Fruit fly (Drosophila melanogaster) whole organism, embryonic: ENCODE data around the gene Tep4.
A peak's percentile ranks its signal among the peaks of the same experiment; 100 is the strongest.

ENCODE experiments used
- Adf1 ChIP-seq: fragments of 200-800 bp; sonication (Bioruptor generic); IDR thresholded peaks from 2 replicates; pipeline ENCODE4 v1.3.6; 2022; ENCODE audit warnings: missing biosample characterization, missing genetic modification characterization
- Atf-2 ChIP-seq: fragments of 200-800 bp; sonication (Bioruptor generic); optimal IDR thresholded peaks from 2 replicates; lab custom pipeline; 2016; ENCODE audit warnings: missing biosample characterization, missing genetic modification characterization
- BtbVII ChIP-seq: fragments of 200-800 bp; sonication (Bioruptor generic); optimal IDR thresholded peaks from 3 replicates; lab custom pipeline; 2017; ENCODE audit warnings: missing biosample characterization, mild to moderate bottlenecking, missing genetic modification characterization
- CG1024 ChIP-seq: fragments of 200-800 bp; sonication (Bioruptor generic); IDR thresholded peaks from 2 replicates; pipeline ENCODE4 v1.3.6; 2022; ENCODE audit warnings: missing biosample characterization, missing genetic modification characterization
- CG10321 ChIP-seq: fragments of 200-800 bp; sonication (Bioruptor generic); IDR thresholded peaks from 2 replicates; pipeline ENCODE4 v1.3.6; 2022; ENCODE audit warnings: missing biosample characterization, missing genetic modification characterization
- CG13624 ChIP-seq: fragments of 200-800 bp; sonication (Bioruptor generic); optimal IDR thresholded peaks from 2 replicates; lab custom pipeline; 2016; ENCODE audit warnings: missing biosample characterization, missing genetic modification characterization
- CG15073 ChIP-seq: fragments of 200-800 bp; sonication (Bioruptor generic); optimal IDR thresholded peaks from 2 replicates; lab custom pipeline; 2016; ENCODE audit warnings: missing biosample characterization, missing genetic modification characterization
- CG15479 ChIP-seq: fragments of 200-800 bp; sonication (Bioruptor generic); optimal IDR thresholded peaks from 3 replicates; lab custom pipeline; 2019; ENCODE audit warnings: missing biosample characterization, mild to moderate bottlenecking, missing genetic modification characterization, moderate library complexity
- CG1603 ChIP-seq: fragments of 200-800 bp; sonication (Bioruptor generic); optimal IDR thresholded peaks from 2 replicates; lab custom pipeline; 2019; ENCODE audit warnings: missing biosample characterization, mild to moderate bottlenecking, missing genetic modification characterization, moderate library complexity
- CG17328 ChIP-seq: fragments of 200-800 bp; sonication (Bioruptor generic); IDR thresholded peaks from 2 replicates; pipeline ENCODE4 v1.3.6; 2022; ENCODE audit warnings: missing biosample characterization, missing genetic modification characterization
- CG17385 ChIP-seq: fragments of 200-800 bp; sonication (Bioruptor generic); optimal IDR thresholded peaks from 3 replicates; lab custom pipeline; 2018; ENCODE audit warnings: missing biosample characterization, mild to moderate bottlenecking, missing genetic modification characterization
- CG17829 ChIP-seq: fragments of 200-800 bp; optimal IDR thresholded peaks from 2 replicates; lab custom pipeline; 2019; ENCODE audit warnings: missing biosample characterization, mild to moderate bottlenecking, missing genetic modification characterization, moderate library complexity
- CG31388 ChIP-seq: fragments of 200-800 bp; sonication (Bioruptor generic); optimal IDR thresholded peaks from 2 replicates; lab custom pipeline; 2016; ENCODE audit warnings: missing biosample characterization, missing genetic modification characterization
- CG3163 ChIP-seq: fragments of 200-800 bp; sonication (Bioruptor generic); optimal IDR thresholded peaks from 3 replicates; lab custom pipeline; 2016; ENCODE audit warnings: missing biosample characterization, missing genetic modification characterization
- CG32532 ChIP-seq: fragments of 200-800 bp; sonication (Bioruptor generic); IDR thresholded peaks from 2 replicates; pipeline ENCODE4 v1.3.6; 2022; ENCODE audit warnings: missing biosample characterization, missing genetic modification characterization
- CG32772 ChIP-seq: fragments of 200-800 bp; sonication (Bioruptor generic); IDR thresholded peaks from 2 replicates; pipeline ENCODE4 v1.3.6; 2022; ENCODE audit warnings: missing biosample characterization, missing genetic modification characterization
- CG4617 ChIP-seq: fragments of 200-800 bp; sonication (Bioruptor generic); optimal IDR thresholded peaks from 3 replicates; lab custom pipeline; 2016; ENCODE audit warnings: missing biosample characterization, missing genetic modification characterization, borderline replicate concordance
- CG8478 ChIP-seq: fragments of >200 bp; optimal IDR thresholded peaks from 2 replicates; lab custom pipeline; 2018
- CoRest ChIP-seq: fragments of 200-800 bp; sonication (Bioruptor generic); optimal IDR thresholded peaks from 3 replicates; lab custom pipeline; 2018; ENCODE audit warnings: missing biosample characterization, mild to moderate bottlenecking, missing genetic modification characterization, moderate library complexity
- E2f2 ChIP-seq: fragments of 200-800 bp; sonication (Bioruptor generic); IDR thresholded peaks from 2 replicates; pipeline ENCODE4 v1.3.6; 2022; ENCODE audit warnings: missing biosample characterization, missing genetic modification characterization
- Gsc ChIP-seq: fragments of 200-800 bp; sonication (Bioruptor generic); IDR thresholded peaks from 2 replicates; pipeline ENCODE4 v1.3.6; 2022; ENCODE audit warnings: missing biosample characterization, missing genetic modification characterization
- HmgZ ChIP-seq: fragments of 200-800 bp; sonication (Bioruptor generic); optimal IDR thresholded peaks from 2 replicates; lab custom pipeline; 2018; ENCODE audit warnings: missing biosample characterization, mild to moderate bottlenecking, missing genetic modification characterization
- Kr ChIP-seq: fragments of 200-800 bp; sonication (Bioruptor generic); optimal IDR thresholded peaks from 2 replicates; lab custom pipeline; 2017; ENCODE audit warnings: missing biosample characterization, mild to moderate bottlenecking, missing genetic modification characterization
- Lim3 ChIP-seq: fragments of 200-800 bp; sonication (Bioruptor generic); IDR thresholded peaks from 2 replicates; pipeline ENCODE4 v1.3.6; 2022; ENCODE audit warnings: missing biosample characterization, missing genetic modification characterization
- Med ChIP-seq: fragments of 200-800 bp; sonication (Bioruptor generic); peaks from one replicate; lab custom pipeline; 2016; ENCODE audit warnings: missing biosample characterization, missing genetic modification characterization, mild to moderate bottlenecking, inconsistent platforms, moderate library complexity
- Nf-YA ChIP-seq: fragments of 200-800 bp; sonication (Bioruptor generic); IDR thresholded peaks from 2 replicates; pipeline ENCODE4 v1.3.6; 2022; ENCODE audit warnings: missing biosample characterization, missing genetic modification characterization
- Pdp1 ChIP-seq, 2 experiments: fragments of 200-800 bp; sonication (Bioruptor generic); optimal IDR thresholded peaks; 3 replicates each; lab custom pipeline; 2016; ENCODE audit warnings: missing biosample characterization in 2 of 2, missing genetic modification characterization in 2 of 2, mild to moderate bottlenecking in 1 of 2, moderate library complexity in 1 of 2
- Spps ChIP-seq: fragments of 200-800 bp; sonication (Bioruptor generic); optimal IDR thresholded peaks from 2 replicates; lab custom pipeline; 2018; ENCODE audit warnings: missing biosample characterization, mild to moderate bottlenecking, missing genetic modification characterization
- Stat92E ChIP-seq, 3 experiments: fragments of >200 bp in 2 of 3; fragments of 200-800 bp in 1 of 3; sonication (Bioruptor generic) in 1 of 3; optimal IDR thresholded peaks; 2 replicates each; lab custom pipeline; 2017 to 2019; ENCODE audit warnings: missing biosample characterization in 3 of 3, missing genetic modification characterization in 3 of 3, mild to moderate bottlenecking in 1 of 3, moderate library complexity in 1 of 3
- Vsx1 ChIP-seq: fragments of 200-800 bp; sonication (Bioruptor generic); optimal IDR thresholded peaks from 2 replicates; lab custom pipeline; 2017; ENCODE audit warnings: missing biosample characterization, mild to moderate bottlenecking, missing genetic modification characterization, missing genetic modification reagents
- Xrp1 ChIP-seq: fragments of 200-800 bp; sonication (Bioruptor generic); IDR thresholded peaks from 2 replicates; pipeline ENCODE4 v1.3.6; 2022; ENCODE audit warnings: missing biosample characterization, missing genetic modification characterization
- abd-A ChIP-seq: fragments of 200-800 bp; sonication (Bioruptor generic); optimal IDR thresholded peaks from 3 replicates; lab custom pipeline; 2019; ENCODE audit warnings: missing biosample characterization, mild to moderate bottlenecking, missing genetic modification characterization, moderate library complexity
- crol ChIP-seq: fragments of 200-800 bp; sonication (Bioruptor generic); IDR thresholded peaks from 2 replicates; pipeline ENCODE4 v1.3.6; 2022; ENCODE audit warnings: missing biosample characterization, missing genetic modification characterization
- ewg ChIP-seq: fragments of 200-800 bp; sonication (Bioruptor generic); optimal IDR thresholded peaks from 3 replicates; lab custom pipeline; 2017; ENCODE audit warnings: mild to moderate bottlenecking, missing biosample characterization, missing genetic modification reagents, missing genetic modification characterization
- gro ChIP-seq: fragments of 200-800 bp; sonication (Bioruptor generic); optimal IDR thresholded peaks from 2 replicates; lab custom pipeline; 2016; ENCODE audit warnings: missing biosample characterization, missing genetic modification characterization
- hkb ChIP-seq, 2 experiments: fragments of 200-800 bp in 1 of 2; fragments of >200 bp in 1 of 2; sonication (Bioruptor generic) in 1 of 2; IDR thresholded peaks in 1 of 2; optimal IDR thresholded peaks in 1 of 2; 2 replicates each; pipeline versions ENCODE4 v1.3.6 to Lab custom; 2017 to 2022; ENCODE audit warnings: missing biosample characterization in 1 of 2, missing genetic modification characterization in 1 of 2
- kni ChIP-seq: fragments of 200-800 bp; sonication (Bioruptor generic); optimal IDR thresholded peaks from 3 replicates; lab custom pipeline; 2017; ENCODE audit warnings: mild to moderate bottlenecking, missing biosample characterization, missing genetic modification reagents, missing genetic modification characterization
- knrl ChIP-seq: fragments of 200-800 bp; sonication (Bioruptor generic); IDR thresholded peaks from 3 replicates; pipeline ENCODE4 v1.3.6; 2022; ENCODE audit warnings: missing biosample characterization, missing genetic modification characterization; ENCODE audit not compliant: partially characterized antibody
- pb ChIP-seq: fragments of 200-800 bp; sonication (Bioruptor generic); optimal IDR thresholded peaks from 3 replicates; lab custom pipeline; 2016; ENCODE audit warnings: missing biosample characterization, missing genetic modification characterization
- pita ChIP-seq: fragments of 200-800 bp; sonication (Bioruptor generic); optimal IDR thresholded peaks from 2 replicates; lab custom pipeline; 2017; ENCODE audit warnings: missing biosample characterization, mild to moderate bottlenecking, missing genetic modification characterization
- scrt ChIP-seq: fragments of 200-800 bp; sonication (Bioruptor generic); optimal IDR thresholded peaks from 2 replicates; lab custom pipeline; 2018; ENCODE audit warnings: missing biosample characterization, mild to moderate bottlenecking, missing genetic modification characterization, moderate library complexity
- sens ChIP-seq: fragments of 200-800 bp; sonication (Bioruptor generic); peaks from one replicate; lab custom pipeline; 2016; ENCODE audit warnings: missing biosample characterization, missing genetic modification characterization
- sqz ChIP-seq: fragments of 200-800 bp; sonication (Bioruptor generic); optimal IDR thresholded peaks from 3 replicates; lab custom pipeline; 2018; ENCODE audit warnings: missing biosample characterization, mild to moderate bottlenecking, missing genetic modification characterization
- sr ChIP-seq: fragments of 200-800 bp; sonication (Bioruptor generic); IDR thresholded peaks from 3 replicates; pipeline ENCODE4 v1.3.6; 2022; ENCODE audit warnings: missing biosample characterization, missing genetic modification characterization
- unc-4 ChIP-seq: fragments of 200-800 bp; sonication (Bioruptor generic); IDR thresholded peaks from 2 replicates; pipeline ENCODE4 v1.3.6; 2022; ENCODE audit warnings: missing biosample characterization, missing genetic modification characterization; ENCODE audit not compliant: partially characterized antibody
- z ChIP-seq: fragments of 200-800 bp; sonication (Bioruptor generic); IDR thresholded peaks from 3 replicates; pipeline ENCODE4 v1.3.6; 2022; ENCODE audit warnings: missing biosample characterization, missing genetic modification characterization
- zen2 ChIP-seq: fragments of 200-800 bp; sonication (Bioruptor generic); IDR thresholded peaks from 3 replicates; pipeline ENCODE4 v1.3.6; 2022; ENCODE audit warnings: missing biosample characterization, missing genetic modification characterization; ENCODE audit not compliant: partially characterized antibody

The Tep4 gene

DNA sequence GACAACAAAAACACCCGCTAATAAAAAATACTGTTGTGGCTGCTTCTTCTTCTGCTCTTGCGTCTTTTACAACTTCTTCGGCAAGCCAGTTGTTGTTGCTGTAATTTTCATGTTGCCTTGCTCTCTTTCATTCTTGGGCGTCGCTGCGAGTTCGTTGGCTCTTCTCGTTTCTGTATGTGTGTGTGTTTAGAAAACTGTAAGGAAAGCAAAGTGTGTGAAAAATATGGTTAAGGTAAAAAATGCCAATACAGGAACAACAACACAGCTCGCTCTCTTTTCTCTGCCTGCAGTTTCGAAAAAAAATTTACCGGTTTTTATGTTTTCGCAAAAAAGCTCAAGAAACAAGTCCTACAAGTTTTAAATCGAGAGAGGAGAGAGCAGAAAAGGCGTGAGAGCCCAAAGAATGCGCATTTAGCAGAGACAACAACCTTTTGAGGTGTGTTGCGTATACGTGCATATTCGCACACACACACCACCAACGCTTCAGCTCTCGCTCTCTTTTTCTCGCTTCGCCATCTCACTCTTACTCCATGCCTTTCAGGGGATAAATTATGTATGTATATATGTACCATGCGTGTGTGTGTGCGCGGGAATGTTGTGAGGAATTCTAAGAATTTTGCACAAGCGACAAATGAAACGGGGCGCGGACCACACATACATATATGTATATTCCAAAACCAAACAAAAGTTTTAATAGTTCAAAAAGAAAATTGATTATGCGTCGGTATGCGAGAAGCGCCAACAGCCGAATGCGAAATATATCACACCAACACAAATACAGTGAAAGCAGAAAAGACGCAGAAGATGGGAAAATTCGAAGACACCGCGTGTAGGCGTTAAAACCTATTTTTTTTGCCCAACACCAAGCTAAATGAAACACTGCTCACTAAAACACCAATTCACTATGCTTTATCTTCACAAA, 23.5 kb downstream of the Tep4 start (continued):
- no peak for TF ChIP-seq Kr
- TF ChIP-seq sr: no peak
- peak; percentile 40 for TF ChIP-seq scrt
- TF ChIP-seq abd-A (tag; lab: Kevin White, UChicago): peak; percentile 34
- peak; percentile 46 for TF ChIP-seq pita
- TF ChIP-seq CG17328: no peak
- TF ChIP-seq CG1603: peak; percentile 9
- peak; percentile 76; the same call in 2 of the 3 replicates for TF ChIP-seq z (GFP tag; lab: Robert Waterston, UW)
- TF ChIP-seq sqz (GFP tag; lab: Kevin White, UChicago): peak; percentile 94
- no peak for TF ChIP-seq CG31388
- TF ChIP-seq Stat92E (GFP tag; optimal IDR thresholded peaks at IDR 0.05; lab: Kevin White, UChicago): peak in 1 of 3 experiments; percentile 87
- TF ChIP-seq knrl (GFP tag; lab: Robert Waterston, UW): no peak
- TF ChIP-seq Atf-2 (GFP tag; lab: Kevin White, UChicago): no peak
- TF ChIP-seq CG3163: peak; percentile 45
- TF ChIP-seq zen2 (GFP tag; lab: Robert Waterston, UW): 0 out of 3 replicates have a peak, but pooled peaks have one; percentile 38
- peak; percentile 39 for TF ChIP-seq CG17829
- no peak for TF ChIP-seq Nf-YA (GFP tag; lab: Robert Waterston, UW)
- peak; percentile 53; the same call in 1 of the 2 replicates for TF ChIP-seq Adf1 (GFP tag; lab: Robert Waterston, UW)
- TF ChIP-seq CG10321 (GFP tag; lab: Robert Waterston, UW): peak; percentile 27; the same call in 1 of the 2 replicates
- peak; percentile 74 for TF ChIP-seq ewg (GFP tag; lab: Kevin White, UChicago)
- peak; percentile 40 for TF ChIP-seq HmgZ (tag; lab: Kevin White, UChicago)
- TF ChIP-seq Vsx1: no peak
- no peak for TF ChIP-seq E2f2 (GFP tag; lab: Robert Waterston, UW)
- TF ChIP-seq CG17385 (GFP tag; lab: Kevin White, UChicago): peak; percentile 90
- TF ChIP-seq Med (GFP tag; lab: Kevin White, UChicago): peak; percentile 83
- TF ChIP-seq sens (GFP tag; lab: Kevin White, UChicago): peak; percentile 36
- TF ChIP-seq CG8478 (lab: Kevin White, UChicago): peak; percentile 94
- no peak for TF ChIP-seq Lim3 (GFP tag; lab: Robert Waterston, UW)
- no peak for TF ChIP-seq CG15073 (GFP tag; lab: Kevin White, UChicago)
- peak; percentile 58 for TF ChIP-seq CG13624
- TF ChIP-seq hkb (optimal IDR thresholded peaks at IDR 0.05; lab: Kevin White, UChicago): peak; percentile 51
- peak; percentile 77 for TF ChIP-seq hkb (GFP tag; IDR thresholded peaks at IDR 0.05; lab: Robert Waterston, UW)
- TF ChIP-seq Gsc (GFP tag; lab: Robert Waterston, UW): no peak
- TF ChIP-seq Spps (tag; lab: Kevin White, UChicago): no peak
- no peak for TF ChIP-seq CG1024
- no peak for TF ChIP-seq CoRest (tag; lab: Kevin White, UChicago)
- TF ChIP-seq unc-4 (GFP tag; lab: Robert Waterston, UW): peak; percentile 31; the same call in 1 of the 2 replicates
- TF ChIP-seq gro (GFP tag; lab: Kevin White, UChicago): peak; percentile 38
- TF ChIP-seq kni: peak; percentile 90
- no peak for TF ChIP-seq CG32772 (GFP tag; lab: Robert Waterston, UW)
- TF ChIP-seq CG32532 (GFP tag; lab: Robert Waterston, UW): 0 out of 2 replicates have a peak, but pooled peaks have one; percentile 17
- peak; percentile 94 for TF ChIP-seq CG15479 (GFP tag; lab: Kevin White, UChicago)
- peak in 1 of 2 experiments; percentile 52 for TF ChIP-seq Pdp1 (GFP tag; optimal IDR thresholded peaks at IDR 0.05; lab: Kevin White, UChicago)
- no peak for TF ChIP-seq CG4617 (GFP tag; lab: Kevin White, UChicago)
- peak; percentile 33; the same call in 1 of the 2 replicates for TF ChIP-seq crol
- no peak for TF ChIP-seq pb (GFP tag; lab: Kevin White, UChicago)
- TF ChIP-seq BtbVII (GFP tag; lab: Kevin White, UChicago): peak; percentile 0
- TF ChIP-seq Xrp1 (GFP tag; lab: Robert Waterston, UW): peak; percentile 6; the same call in 1 of the 2 replicates
